Fruit fly (Drosophila melanogaster): ENCODE data around the gene CG12111.

DNA sequence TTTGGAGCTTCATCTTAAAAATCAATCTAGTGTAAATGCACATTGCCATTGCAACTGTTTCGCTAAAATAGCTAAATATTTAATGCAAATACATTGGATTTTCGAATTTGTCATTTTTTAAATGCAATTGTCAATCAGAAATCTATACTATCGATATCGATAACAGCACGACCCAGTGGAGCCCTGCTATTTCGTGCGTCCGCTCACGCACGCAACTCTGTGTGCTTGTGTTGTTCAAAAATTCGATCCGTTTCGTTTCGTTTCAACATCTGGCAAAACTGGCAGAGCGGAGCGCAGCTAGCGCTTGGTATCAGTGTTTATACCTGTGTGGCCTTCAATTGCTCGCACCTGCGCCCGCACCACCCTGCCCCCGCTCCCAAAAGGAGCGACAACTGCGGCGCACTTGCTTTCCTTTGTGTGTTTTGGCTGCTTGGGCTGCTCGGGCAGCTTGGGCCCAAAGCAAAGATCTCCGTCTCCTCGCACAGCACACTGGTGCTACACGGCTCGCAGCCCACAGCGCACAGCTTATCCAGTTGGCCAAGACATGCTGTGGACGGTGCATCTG, 17.9 kb upstream of the CG12111 start, which contains the start of gene CG12081:
- no peak for TF ChIP-seq Pif1A (GFP tag; optimal IDR thresholded peaks at IDR 0.05)
- TF ChIP-seq Pif1B (GFP tag; optimal IDR thresholded peaks at IDR 0.05) = no peak
- TF ChIP-seq EcR (GFP tag; optimal IDR thresholded peaks at IDR 0.05) = no peak
- no peak for TF ChIP-seq rn (GFP tag; IDR thresholded peaks at IDR 0.05)
- no peak for TF ChIP-seq Snoo (tag; optimal IDR thresholded peaks at IDR 0.05)
- TF ChIP-seq Ets98B (GFP tag; IDR thresholded peaks at IDR 0.05) = no peak
- TF ChIP-seq fd96Ca (GFP tag; IDR thresholded peaks at IDR 0.05) = no peak
- TF ChIP-seq CG14655 (GFP tag; optimal IDR thresholded peaks at IDR 0.05) = no peak
